Worm (Caenorhabditis elegans) whole organism, L1 larva: ENCODE measurements around the gene spc-1.

Experiments
- C04F5.9 ChIP-seq: sonication (generic microtip); optimal IDR thresholded peaks from 2 replicates; lab custom pipeline; 2016; ENCODE audit warnings: missing genetic modification characterization, missing compliant biosample characterization
- C16A3.4 ChIP-seq: fragments of 150-350 bp; optimal IDR thresholded peaks from 2 replicates; lab custom pipeline; 2014; ENCODE audit warnings: missing biosample characterization, missing genetic modification characterization
- F16B12.6 ChIP-seq: fragments of 150-350 bp; optimal IDR thresholded peaks from 2 replicates; lab custom pipeline; 2014; ENCODE audit warnings: missing biosample characterization, missing genetic modification characterization
- Y116A8C.19 ChIP-seq: sonication (generic microtip); optimal IDR thresholded peaks from 2 replicates; lab custom pipeline; 2016; ENCODE audit warnings: missing compliant biosample characterization, missing genetic modification characterization, borderline replicate concordance
- aha-1 ChIP-seq: fragments of 150-350 bp; optimal IDR thresholded peaks from 2 replicates; lab custom pipeline; 2014; ENCODE audit warnings: missing biosample characterization, missing genetic modification characterization
- alr-1 ChIP-seq: fragments of 200-800 bp; sonication (Bioruptor generic); optimal IDR thresholded peaks from 2 replicates; lab custom pipeline; 2018; ENCODE audit warnings: borderline replicate concordance, mild to moderate bottlenecking, missing genetic modification characterization, missing compliant biosample characterization
- ama-1 ChIP-seq: fragments of 150-350 bp; optimal IDR thresholded peaks from 2 replicates; lab custom pipeline; 2014
- ceh-8 ChIP-seq: fragments of 200-800 bp; sonication (Bioruptor generic); optimal IDR thresholded peaks from 2 replicates; lab custom pipeline; 2018; ENCODE audit warnings: mild to moderate bottlenecking, missing genetic modification characterization, moderate library complexity, missing compliant biosample characterization
- ceh-90 ChIP-seq: sonication (generic microtip); optimal IDR thresholded peaks from 2 replicates; lab custom pipeline; 2016; ENCODE audit warnings: missing genetic modification characterization, missing compliant biosample characterization
- efl-3 ChIP-seq: fragments of 200-800 bp; sonication (Bioruptor generic); optimal IDR thresholded peaks from 2 replicates; lab custom pipeline; 2018; ENCODE audit warnings: mild to moderate bottlenecking, missing genetic modification characterization, missing compliant biosample characterization
- egl-13 ChIP-seq: sonication (generic microtip); optimal IDR thresholded peaks from 2 replicates; lab custom pipeline; 2016; ENCODE audit warnings: missing genotype, missing genetic modification reagents, missing genetic modification characterization, missing compliant biosample characterization
- egl-27 ChIP-seq, 2 experiments: fragments of 150-350 bp in 1 of 2; sonication (generic microtip); optimal IDR thresholded peaks; 3 replicates each; lab custom pipeline; 2017 to 2018; ENCODE audit warnings: missing biosample characterization in 2 of 2, missing genetic modification characterization in 2 of 2, missing genetic modification reagents in 2 of 2
- elt-2 ChIP-seq: sonication (generic microtip); optimal IDR thresholded peaks from 2 replicates; lab custom pipeline; 2016; ENCODE audit warnings: missing genetic modification characterization, mild to moderate bottlenecking, inconsistent platforms, missing compliant biosample characterization, missing genetic modification reagents
- elt-3 ChIP-seq, 6 experiments: fragments of 150-350 bp in 1 of 6; sonication (generic microtip); optimal IDR thresholded peaks; 2 replicates each; lab custom pipeline; 2017 to 2018; ENCODE audit warnings: missing biosample characterization in 6 of 6, missing genetic modification characterization in 6 of 6, inconsistent platforms in 1 of 6
- fkh-10 ChIP-seq: sonication (generic microtip); optimal IDR thresholded peaks from 2 replicates; lab custom pipeline; 2017; ENCODE audit warnings: missing biosample characterization, missing genetic modification reagents, missing genetic modification characterization
- fkh-4 ChIP-seq: sonication (generic microtip); optimal IDR thresholded peaks from 2 replicates; lab custom pipeline; 2016; ENCODE audit warnings: missing compliant biosample characterization, missing genetic modification characterization, borderline replicate concordance
- fos-1 ChIP-seq: fragments of 150-350 bp; optimal IDR thresholded peaks from 2 replicates; lab custom pipeline; 2014; ENCODE audit warnings: missing biosample characterization, missing genetic modification characterization
- grh-1 ChIP-seq: fragments of 200-800 bp; sonication (Bioruptor generic); IDR thresholded peaks from 2 replicates; pipeline ENCODE4 v1.3.6; 2022; ENCODE audit warnings: missing genetic modification reagents, missing genetic modification characterization, missing compliant biosample characterization
- hlh-4 ChIP-seq: sonication (generic microtip); optimal IDR thresholded peaks from 2 replicates; lab custom pipeline; 2016; ENCODE audit warnings: mild to moderate bottlenecking, missing genetic modification characterization, missing compliant biosample characterization
- hpl-2 ChIP-seq: fragments of 150-350 bp; optimal IDR thresholded peaks from 2 replicates; lab custom pipeline; 2014; ENCODE audit warnings: missing biosample characterization, missing genetic modification reagents, missing genetic modification characterization
- isw-1 ChIP-seq: fragments of 200-800 bp; sonication (Bioruptor generic); IDR thresholded peaks from 2 replicates; pipeline ENCODE4 v1.3.6; 2022; ENCODE audit warnings: missing genetic modification characterization, missing compliant biosample characterization
- jun-1 ChIP-seq: fragments of 150-350 bp; optimal IDR thresholded peaks from 2 replicates; lab custom pipeline; 2014; ENCODE audit warnings: missing biosample characterization, missing genetic modification reagents, missing genetic modification characterization
- lin-14 ChIP-seq: fragments of 200-800 bp; sonication (Bioruptor generic); optimal IDR thresholded peaks from 2 replicates; lab custom pipeline; 2018; ENCODE audit warnings: mild to moderate bottlenecking, missing genetic modification characterization, moderate library complexity, missing compliant biosample characterization
- lin-15B ChIP-seq: fragments of 150-350 bp; sonication (generic microtip); optimal IDR thresholded peaks from 3 replicates; lab custom pipeline; 2014; ENCODE audit warnings: missing biosample characterization, missing genetic modification characterization
- lin-35 ChIP-seq, 2 experiments: fragments of 150-350 bp; optimal IDR thresholded peaks; 2 replicates each; lab custom pipeline; 2014; ENCODE audit warnings: missing biosample characterization in 2 of 2, missing genetic modification characterization in 2 of 2, missing genetic modification reagents in 2 of 2
- lin-39 ChIP-seq: fragments of 150-350 bp; optimal IDR thresholded peaks from 2 replicates; lab custom pipeline; 2014; ENCODE audit warnings: missing biosample characterization, missing genetic modification reagents, missing genetic modification characterization
- mab-9 ChIP-seq: fragments of 200-800 bp; sonication (Bioruptor generic); IDR thresholded peaks from 2 replicates; pipeline ENCODE4 v1.3.6; 2022; ENCODE audit warnings: missing genetic modification reagents, missing genetic modification characterization, missing compliant biosample characterization
- mep-1 ChIP-seq: fragments of 150-350 bp; optimal IDR thresholded peaks from 2 replicates; lab custom pipeline; 2014; ENCODE audit warnings: missing biosample characterization, missing genetic modification characterization
- nhr-11 ChIP-seq: fragments of 150-350 bp; optimal IDR thresholded peaks from 2 replicates; lab custom pipeline; 2014; ENCODE audit warnings: missing biosample characterization, missing genetic modification characterization
- nhr-12 ChIP-seq: sonication (generic microtip); optimal IDR thresholded peaks from 2 replicates; lab custom pipeline; 2017; ENCODE audit warnings: missing biosample characterization, missing genetic modification characterization
- nhr-19 ChIP-seq: fragments of 200-800 bp; sonication (Bioruptor generic); conservative IDR thresholded peaks from 2 replicates; pipeline ENCODE4 v1.3.6; 2022; ENCODE audit warnings: missing genetic modification characterization, missing compliant biosample characterization
- nhr-20 ChIP-seq: sonication (generic microtip); optimal IDR thresholded peaks from 2 replicates; lab custom pipeline; 2016; ENCODE audit warnings: mild to moderate bottlenecking, missing genetic modification characterization, missing compliant biosample characterization
- nhr-237 ChIP-seq: fragments of 150-350 bp; optimal IDR thresholded peaks from 2 replicates; lab custom pipeline; 2014; ENCODE audit warnings: missing biosample characterization, missing genetic modification characterization
- nhr-47 ChIP-seq: sonication (generic microtip); optimal IDR thresholded peaks from 2 replicates; lab custom pipeline; 2016; ENCODE audit warnings: mild to moderate bottlenecking, missing genetic modification characterization, moderate library complexity, missing compliant biosample characterization
- nhr-76 ChIP-seq: sonication (generic microtip); optimal IDR thresholded peaks from 2 replicates; lab custom pipeline; 2017; ENCODE audit warnings: missing biosample characterization, missing genetic modification characterization
- nhr-77 ChIP-seq: fragments of 150-350 bp; optimal IDR thresholded peaks from 2 replicates; lab custom pipeline; 2014; ENCODE audit warnings: missing biosample characterization, missing genetic modification characterization
- nhr-85 ChIP-seq: sonication (generic microtip); peaks from one replicate; lab custom pipeline; 2016; ENCODE audit warnings: missing genetic modification characterization, inconsistent platforms, missing compliant biosample characterization
- pag-3 ChIP-seq: sonication (generic microtip); optimal IDR thresholded peaks from 2 replicates; lab custom pipeline; 2017; ENCODE audit warnings: missing genetic modification characterization, mild to moderate bottlenecking, missing compliant biosample characterization, antibody characterized with exemption, borderline replicate concordance; ENCODE audit not compliant: insufficient read depth
- pax-3 ChIP-seq: fragments of 200-800 bp; sonication (Bioruptor generic); optimal IDR thresholded peaks from 2 replicates; lab custom pipeline; 2018; ENCODE audit warnings: mild to moderate bottlenecking, missing genetic modification characterization, moderate library complexity, missing compliant biosample characterization
- rnt-1 ChIP-seq: sonication (generic microtip); optimal IDR thresholded peaks from 2 replicates; lab custom pipeline; 2016; ENCODE audit warnings: mild to moderate bottlenecking, missing genetic modification characterization, moderate library complexity, missing compliant biosample characterization
- snpc-4 ChIP-seq: fragments of 150-350 bp; optimal IDR thresholded peaks from 2 replicates; lab custom pipeline; 2014; ENCODE audit warnings: missing biosample characterization, missing genetic modification characterization
- snu-23 ChIP-seq: sonication (generic microtip); optimal IDR thresholded peaks from 2 replicates; lab custom pipeline; 2016; ENCODE audit warnings: missing genetic modification characterization, missing compliant biosample characterization
- sox-4 ChIP-seq: sonication (generic microtip); optimal IDR thresholded peaks from 2 replicates; lab custom pipeline; 2016; ENCODE audit warnings: missing genetic modification characterization, missing compliant biosample characterization
- sptf-1 ChIP-seq: fragments of 150-350 bp; optimal IDR thresholded peaks from 2 replicates; lab custom pipeline; 2014; ENCODE audit warnings: missing biosample characterization, missing genetic modification characterization
- tbx-2 ChIP-seq: sonication (generic microtip); optimal IDR thresholded peaks from 2 replicates; lab custom pipeline; 2016; ENCODE audit warnings: missing genetic modification characterization, missing compliant biosample characterization
- tlp-1 ChIP-seq: fragments of 150-350 bp; optimal IDR thresholded peaks from 2 replicates; lab custom pipeline; 2014; ENCODE audit warnings: missing biosample characterization, missing genetic modification characterization
- unc-130 ChIP-seq: fragments of 150-350 bp; optimal IDR thresholded peaks from 2 replicates; lab custom pipeline; 2017; ENCODE audit warnings: missing biosample characterization, missing genetic modification characterization, inconsistent platforms
- unc-30 ChIP-seq: sonication (generic microtip); optimal IDR thresholded peaks from 2 replicates; lab custom pipeline; 2017; ENCODE audit warnings: missing biosample characterization, missing genetic modification characterization
- unc-62 ChIP-seq: fragments of 150-350 bp; optimal IDR thresholded peaks from 2 replicates; lab custom pipeline; 2014; ENCODE audit warnings: missing biosample characterization, missing genetic modification reagents, missing genetic modification characterization
- xbp-1 ChIP-seq: sonication (generic microtip); optimal IDR thresholded peaks from 2 replicates; lab custom pipeline; 2016; ENCODE audit warnings: missing genetic modification characterization, missing compliant biosample characterization
- ztf-11 ChIP-seq, 2 experiments: sonication (generic microtip); optimal IDR thresholded peaks; 2 replicates each; lab custom pipeline; 2016 to 2017; ENCODE audit warnings: missing genetic modification characterization in 2 of 2, missing biosample characterization in 1 of 2, missing compliant biosample characterization in 1 of 2
- ztf-4 ChIP-seq: fragments of 150-350 bp; optimal IDR thresholded peaks from 2 replicates; lab custom pipeline; 2014; ENCODE audit warnings: missing biosample characterization, missing genetic modification characterization

Gene spc-1

DNA sequence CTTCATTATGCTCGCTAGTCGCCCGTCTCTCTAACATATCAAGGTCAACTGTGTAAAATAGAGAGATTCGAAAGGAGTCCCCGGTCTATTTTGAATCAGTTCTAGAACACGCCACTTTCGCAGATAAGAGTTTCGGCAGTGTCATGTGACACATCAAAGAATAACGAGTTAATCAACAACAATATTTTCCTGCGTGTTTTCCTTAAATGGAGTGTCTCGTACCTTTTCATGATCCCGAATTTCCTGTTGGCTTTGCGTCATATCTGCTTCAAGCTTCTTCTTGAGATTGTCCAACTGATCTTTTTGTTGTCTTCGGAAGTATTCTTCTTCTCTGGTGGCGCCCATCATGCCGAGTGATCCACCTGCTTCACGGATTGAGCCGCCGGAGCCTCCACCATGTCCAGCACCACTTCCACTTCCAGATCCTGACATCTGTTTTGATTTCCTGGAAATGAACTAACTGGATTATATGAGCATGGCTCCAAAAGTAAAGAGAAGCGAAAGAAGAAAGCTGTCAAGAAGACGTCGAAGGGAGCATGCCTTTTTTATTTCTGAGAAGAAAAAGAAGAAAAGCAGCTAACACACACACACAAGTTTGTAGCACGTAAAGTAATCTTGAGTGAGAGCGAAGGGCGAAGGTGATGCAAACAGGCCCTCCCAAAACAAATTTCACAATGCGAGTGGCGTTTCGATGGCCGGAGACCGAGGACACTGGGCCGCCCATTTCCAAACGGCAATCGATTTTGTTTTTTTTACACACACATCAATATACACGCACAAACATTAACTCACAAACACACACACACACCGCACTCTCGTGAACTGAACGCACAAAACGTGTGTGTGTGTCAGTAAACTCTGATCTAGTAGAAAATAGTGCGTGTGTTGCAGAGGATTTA is 11.5 kb downstream of the spc-1 start:
- TF ChIP-seq hpl-2 (GFP tag; lab: Kevin White, UChicago) (no peak), pax-3 (tag; lab: Kevin White, UChicago) (peak; percentile 27), alr-1 (tag; lab: Kevin White, UChicago) (no peak), fos-1 (tag; lab: Kevin White, UChicago) (peak; percentile 3), unc-62 (GFP tag; lab: Kevin White, UChicago) (no peak), egl-13 (tag; lab: Kevin White, UChicago) (no peak), nhr-237 (tag; lab: Kevin White, UChicago) (no peak), unc-30 (tag; lab: Kevin White, UChicago) (no peak), nhr-12 (no peak), tlp-1 (no peak), sptf-1 (tag; lab: Kevin White, UChicago) (no peak), lin-15B (tag; lab: Kevin White, UChicago) (no peak), egl-27 (tag; optimal IDR thresholded peaks at IDR 0.05; lab: Kevin White, UChicago) (no peak), nhr-77 (tag; lab: Kevin White, UChicago) (peak; percentile 50), lin-39 (no peak), hlh-4 (tag; lab: Kevin White, UChicago) (no peak), xbp-1 (tag; lab: Kevin White, UChicago) (peak; percentile 1), lin-35 (GFP tag; optimal IDR thresholded peaks at IDR 0.05; lab: Kevin White, UChicago) (peak in 1 of 2 experiments; percentile 58), rnt-1 (tag; lab: Kevin White, UChicago) (peak; percentile 40), grh-1 (peak; percentile 55), elt-3 (tag; optimal IDR thresholded peaks at IDR 0.05; lab: Kevin White, UChicago) (peak in 5 of 6 experiments; percentile 59 to 88 (median 74)), pag-3 (tag; lab: Kevin White, UChicago) (no peak), ama-1 (lab: Kevin White, UChicago) (peak; percentile 39), Y116A8C.19 (no peak), ceh-8 (peak; percentile 33), efl-3 (GFP tag; lab: Kevin White, UChicago) (no peak), isw-1 (GFP tag; lab: Robert Waterston, UW) (no peak), mep-1 (tag; lab: Kevin White, UChicago) (no peak), fkh-4 (tag; lab: Kevin White, UChicago) (no peak), nhr-19 (GFP tag; lab: Robert Waterston, UW) (peak; percentile 62), C04F5.9 (no peak), C16A3.4 (tag; lab: Kevin White, UChicago) (peak; percentile 54), snu-23 (peak; percentile 65), snpc-4 (tag; lab: Kevin White, UChicago) (no peak), aha-1 (tag; lab: Kevin White, UChicago) (no peak), nhr-47 (tag; lab: Kevin White, UChicago) (peak; percentile 47), jun-1 (tag; lab: Kevin White, UChicago) (no peak), ceh-90 (tag; lab: Kevin White, UChicago) (no peak), lin-14 (peak; percentile 59), fkh-10 (GFP tag; lab: Kevin White, UChicago) (no peak), tbx-2 (tag; lab: Kevin White, UChicago) (no peak), nhr-85 (peak; percentile 89), nhr-11 (tag; lab: Kevin White, UChicago) (no peak), unc-130 (tag; lab: Kevin White, UChicago) (peak; percentile 84), F16B12.6 (no peak), sox-4 (tag; lab: Kevin White, UChicago) (no peak), ztf-4 (tag; lab: Kevin White, UChicago) (no peak), nhr-76 (no peak), ztf-11 (tag; optimal IDR thresholded peaks at IDR 0.05; lab: Kevin White, UChicago) (no peak), elt-2 (tag; lab: Kevin White, UChicago) (peak; percentile 42), nhr-20 (tag; lab: Kevin White, UChicago) (peak; percentile 72), mab-9 (GFP tag; lab: Robert Waterston, UW) (no peak)
